Worm (Caenorhabditis elegans): Measurements from ENCODE around the gene R166.2.

ce11 chrII:10569498-10569897 lies 32.0 kb upstream of the R166.2 start:
- TF ChIP-seq ama-1 (optimal IDR thresholded peaks at IDR 0.05): no peak
- TF ChIP-seq scrt-1 (GFP tag; IDR thresholded peaks at IDR 0.05): no peak
- TF ChIP-seq flt-1 (GFP tag; IDR thresholded peaks at IDR 0.05): no peak

Measured in whole organism, early embryonic.